Fruit fly (Drosophila melanogaster) whole organism, embryonic: ENCODE results near the gene CG2003.

Source experiments
- Aef1 ChIP-seq: fragments of 200-800 bp; sonication (Bioruptor generic); IDR thresholded peaks from 3 replicates; pipeline ENCODE4 v1.3.6; 2022; ENCODE audit warnings: missing biosample characterization, missing genetic modification characterization
- Atf-2 ChIP-seq: fragments of 200-800 bp; sonication (Bioruptor generic); optimal IDR thresholded peaks from 2 replicates; lab custom pipeline; 2016; ENCODE audit warnings: missing biosample characterization, missing genetic modification characterization
- Bteb2 ChIP-seq: fragments of 200-800 bp; sonication (Bioruptor generic); optimal IDR thresholded peaks from 2 replicates; lab custom pipeline; 2016; ENCODE audit warnings: missing biosample characterization, missing genetic modification characterization
- CG11247 ChIP-seq: fragments of 200-800 bp; sonication (Bioruptor generic); IDR thresholded peaks from 2 replicates; pipeline ENCODE4 v1.3.6; 2022; ENCODE audit warnings: missing biosample characterization, missing genetic modification characterization
- CG12659 ChIP-seq: fragments of 200-800 bp; sonication (Bioruptor generic); optimal IDR thresholded peaks from 3 replicates; lab custom pipeline; 2017; ENCODE audit warnings: mild to moderate bottlenecking, missing biosample characterization, missing genetic modification reagents, missing genetic modification characterization
- CG15269 ChIP-seq: fragments of 200-800 bp; sonication (Bioruptor generic); optimal IDR thresholded peaks from 2 replicates; lab custom pipeline; 2018; ENCODE audit warnings: missing biosample characterization, mild to moderate bottlenecking, missing genetic modification characterization, moderate library complexity
- CG16813 ChIP-seq: fragments of 200-800 bp; sonication (Bioruptor generic); IDR thresholded peaks from 3 replicates; pipeline ENCODE4 v1.3.6; 2022; ENCODE audit warnings: missing biosample characterization, missing genetic modification characterization; ENCODE audit not compliant: partially characterized antibody
- CG17385 ChIP-seq: fragments of 200-800 bp; sonication (Bioruptor generic); optimal IDR thresholded peaks from 3 replicates; lab custom pipeline; 2018; ENCODE audit warnings: missing biosample characterization, mild to moderate bottlenecking, missing genetic modification characterization
- CG2120 ChIP-seq: fragments of 200-800 bp; sonication (Bioruptor generic); optimal IDR thresholded peaks from 3 replicates; lab custom pipeline; 2016; ENCODE audit warnings: missing biosample characterization, missing genetic modification characterization
- CG2199 ChIP-seq: fragments of 200-800 bp; sonication (Bioruptor generic); IDR thresholded peaks from 3 replicates; pipeline ENCODE4 v1.3.6; 2022; ENCODE audit warnings: missing biosample characterization, missing genetic modification characterization
- CG3281 ChIP-seq: fragments of 200-800 bp; sonication (Bioruptor generic); optimal IDR thresholded peaks from 3 replicates; lab custom pipeline; 2017; ENCODE audit warnings: missing biosample characterization, mild to moderate bottlenecking, missing genetic modification characterization
- CG33557 ChIP-seq: fragments of 200-800 bp; sonication (Bioruptor generic); optimal IDR thresholded peaks from 2 replicates; lab custom pipeline; 2019; ENCODE audit warnings: missing biosample characterization, mild to moderate bottlenecking, missing genetic modification characterization, moderate library complexity
- CG5245 ChIP-seq: fragments of 200-800 bp; sonication (Bioruptor generic); optimal IDR thresholded peaks from 3 replicates; lab custom pipeline; 2016; ENCODE audit warnings: missing biosample characterization, missing genetic modification characterization
- CG6272 ChIP-seq: fragments of 200-800 bp; sonication (Bioruptor generic); IDR thresholded peaks from 2 replicates; pipeline ENCODE4 v1.3.6; 2022; ENCODE audit warnings: missing biosample characterization, missing genetic modification characterization
- CG7357 ChIP-seq: fragments of 200-800 bp; sonication (Bioruptor generic); IDR thresholded peaks from 3 replicates; pipeline ENCODE4 v1.3.6; 2022; ENCODE audit warnings: missing biosample characterization, missing genetic modification characterization
- CG9437 ChIP-seq: fragments of 200-800 bp; sonication (Bioruptor generic); optimal IDR thresholded peaks from 2 replicates; lab custom pipeline; 2018; ENCODE audit warnings: missing biosample characterization, mild to moderate bottlenecking, missing genetic modification characterization
- CG9609 ChIP-seq: fragments of 200-800 bp; sonication (Bioruptor generic); optimal IDR thresholded peaks from 3 replicates; lab custom pipeline; 2016; ENCODE audit warnings: missing biosample characterization, missing genetic modification characterization
- CG9876 ChIP-seq: fragments of 200-800 bp; sonication (Bioruptor generic); optimal IDR thresholded peaks from 2 replicates; lab custom pipeline; 2016; ENCODE audit warnings: missing biosample characterization, missing genetic modification characterization
- D ChIP-seq, 2 experiments: fragments of 200-800 bp in 1 of 2; fragments of >200 bp in 1 of 2; sonication (Bioruptor generic) in 1 of 2; optimal IDR thresholded peaks; 2 replicates in 1 of 2; 3 replicates in 1 of 2; lab custom pipeline; 2017; ENCODE audit warnings: mild to moderate bottlenecking in 1 of 2, missing biosample characterization in 1 of 2, missing genetic modification characterization in 1 of 2, missing genetic modification reagents in 1 of 2
- D19A ChIP-seq: fragments of 200-800 bp; optimal IDR thresholded peaks from 3 replicates; lab custom pipeline; 2019; ENCODE audit warnings: missing biosample characterization, mild to moderate bottlenecking, missing genetic modification characterization, moderate library complexity
- Deaf1 ChIP-seq: fragments of 200-800 bp; optimal IDR thresholded peaks from 3 replicates; lab custom pipeline; 2019; ENCODE audit warnings: missing biosample characterization, mild to moderate bottlenecking, missing genetic modification characterization, moderate library complexity
- Elba2 ChIP-seq: fragments of 200-800 bp; sonication (Bioruptor generic); optimal IDR thresholded peaks from 3 replicates; lab custom pipeline; 2016; ENCODE audit warnings: missing biosample characterization, missing genetic modification characterization
- HLHmδ ChIP-seq: fragments of 200-800 bp; sonication (Bioruptor generic); optimal IDR thresholded peaks from 2 replicates; lab custom pipeline; 2018; ENCODE audit warnings: missing biosample characterization, mild to moderate bottlenecking, missing genetic modification characterization, moderate library complexity
- Sin3A ChIP-seq: fragments of >200 bp; optimal IDR thresholded peaks from 2 replicates; lab custom pipeline; 2018
- Six4 ChIP-seq: fragments of 200-800 bp; sonication (Bioruptor generic); optimal IDR thresholded peaks from 2 replicates; lab custom pipeline; 2016; ENCODE audit warnings: missing biosample characterization, missing genetic modification characterization
- Trl ChIP-seq, 3 experiments: fragments of >200 bp in 2 of 3; fragments of 200-800 bp in 1 of 3; sonication (Bioruptor generic) in 1 of 3; optimal IDR thresholded peaks; 2 replicates in 1 of 3; 3 replicates in 2 of 3; lab custom pipeline; 2016 to 2017; ENCODE audit warnings: missing biosample characterization in 1 of 3, missing genetic modification characterization in 1 of 3
- Usf ChIP-seq: fragments of 200-800 bp; sonication (Bioruptor generic); optimal IDR thresholded peaks from 2 replicates; lab custom pipeline; 2017; ENCODE audit warnings: missing genotype, missing biosample characterization, missing genetic modification characterization
- cad ChIP-seq: fragments of >200 bp; optimal IDR thresholded peaks from 2 replicates; lab custom pipeline; 2017; ENCODE audit warnings: missing biosample characterization, missing genetic modification characterization
- cas ChIP-seq: fragments of 200-800 bp; sonication (Bioruptor generic); IDR thresholded peaks from 2 replicates; pipeline ENCODE4 v1.3.6; 2022; ENCODE audit warnings: missing biosample characterization, missing genetic modification characterization
- chif ChIP-seq, 2 experiments: fragments of 200-800 bp; sonication (Bioruptor generic); optimal IDR thresholded peaks; 3 replicates each; lab custom pipeline; 2016; ENCODE audit warnings: missing biosample characterization in 2 of 2, missing genetic modification characterization in 2 of 2
- chinmo ChIP-seq: fragments of 200-800 bp; sonication (Bioruptor generic); IDR thresholded peaks from 4 replicates; pipeline ENCODE4 v1.3.6; 2022; ENCODE audit warnings: missing biosample characterization, missing genetic modification characterization; ENCODE audit not compliant: partially characterized antibody
- chm ChIP-seq: fragments of 200-800 bp; sonication (Bioruptor generic); IDR thresholded peaks from 2 replicates; pipeline ENCODE4 v1.3.6; 2022; ENCODE audit warnings: missing biosample characterization, missing genetic modification characterization
- dmrt99B ChIP-seq: fragments of 200-800 bp; sonication (Bioruptor generic); optimal IDR thresholded peaks from 2 replicates; lab custom pipeline; 2018; ENCODE audit warnings: missing biosample characterization, mild to moderate bottlenecking, missing genetic modification characterization, moderate library complexity
- eyg ChIP-seq: fragments of 200-800 bp; sonication (Bioruptor generic); optimal IDR thresholded peaks from 3 replicates; lab custom pipeline; 2016; ENCODE audit warnings: missing biosample characterization, missing genetic modification characterization
- gem ChIP-seq: fragments of 200-800 bp; sonication (Bioruptor generic); optimal IDR thresholded peaks from 2 replicates; lab custom pipeline; 2019; ENCODE audit warnings: missing biosample characterization, mild to moderate bottlenecking, missing genetic modification characterization, moderate library complexity
- h ChIP-seq: fragments of >200 bp; optimal IDR thresholded peaks from 2 replicates; lab custom pipeline; 2017
- insv ChIP-seq, 2 experiments: fragments of 200-800 bp; sonication (Bioruptor generic); optimal IDR thresholded peaks; 3 replicates each; lab custom pipeline; 2016 to 2018; ENCODE audit warnings: missing biosample characterization in 2 of 2, missing genetic modification characterization in 2 of 2
- kay ChIP-seq: fragments of 200-800 bp; sonication (Bioruptor generic); optimal IDR thresholded peaks from 2 replicates; lab custom pipeline; 2016; ENCODE audit warnings: missing biosample characterization, missing genetic modification characterization
- lola ChIP-seq, 3 experiments: fragments of >200 bp in 2 of 3; fragments of 200-800 bp in 1 of 3; sonication (Bioruptor generic) in 1 of 3; optimal IDR thresholded peaks; 2 replicates each; lab custom pipeline; 2017 to 2019; ENCODE audit warnings: missing biosample characterization in 3 of 3, missing genetic modification characterization in 3 of 3, mild to moderate bottlenecking in 1 of 3, moderate library complexity in 1 of 3
- nerfin-1 ChIP-seq: fragments of 200-800 bp; sonication (Bioruptor generic); optimal IDR thresholded peaks from 3 replicates; lab custom pipeline; 2019; ENCODE audit warnings: missing biosample characterization, mild to moderate bottlenecking, missing genetic modification characterization, moderate library complexity
- nmo ChIP-seq: fragments of 200-800 bp; sonication (Bioruptor generic); optimal IDR thresholded peaks from 2 replicates; lab custom pipeline; 2018; ENCODE audit warnings: missing biosample characterization, mild to moderate bottlenecking, missing genetic modification characterization, moderate library complexity
- rib ChIP-seq: fragments of 200-800 bp; sonication (Bioruptor generic); IDR thresholded peaks from 2 replicates; pipeline ENCODE4 v1.3.6; 2022; ENCODE audit warnings: missing biosample characterization, missing genetic modification characterization
- sc ChIP-seq, 3 experiments: fragments of >200 bp in 2 of 3; fragments of 200-800 bp in 1 of 3; sonication (Bioruptor generic) in 1 of 3; optimal IDR thresholded peaks; 2 replicates in 2 of 3; 3 replicates in 1 of 3; lab custom pipeline; 2017; ENCODE audit warnings: mild to moderate bottlenecking in 1 of 3, missing biosample characterization in 1 of 3, missing genetic modification characterization in 1 of 3, missing genetic modification reagents in 1 of 3
- sd ChIP-seq: fragments of 200-800 bp; sonication (Bioruptor generic); optimal IDR thresholded peaks from 3 replicates; lab custom pipeline; 2018; ENCODE audit warnings: missing biosample characterization, mild to moderate bottlenecking, missing genetic modification characterization, moderate library complexity
- tio ChIP-seq: fragments of 200-800 bp; sonication (Bioruptor generic); optimal IDR thresholded peaks from 2 replicates; lab custom pipeline; 2017; ENCODE audit warnings: missing biosample characterization, missing genetic modification characterization, inconsistent platforms
- zfh1 ChIP-seq: fragments of 200-800 bp; sonication (Bioruptor generic); IDR thresholded peaks from 3 replicates; pipeline ENCODE4 v1.3.6; 2022; ENCODE audit warnings: missing biosample characterization, missing genetic modification characterization
- zfh2 ChIP-seq: fragments of 200-800 bp; sonication (Bioruptor generic); optimal IDR thresholded peaks from 2 replicates; lab custom pipeline; 2016; ENCODE audit warnings: missing biosample characterization, missing genetic modification characterization

Gene CG2003

dm6 chr3R:31937143-31937765 is 40.7 kb upstream of the CG2003 start (continued):
- TF ChIP-seq D (optimal IDR thresholded peaks at IDR 0.05; lab: Kevin White, UChicago) (peak; percentile 15), D (GFP tag; optimal IDR thresholded peaks at IDR 0.05; lab: Kevin White, UChicago) (no peak), CG9609 (GFP tag; lab: Kevin White, UChicago) (no peak), Deaf1 (tag; lab: Kevin White, UChicago) (peak; percentile 93), CG33557 (no peak), Trl (optimal IDR thresholded peaks at IDR 0.05; lab: Kevin White, UChicago) (peak in 1 of 2 experiments; percentile 38), Trl (GFP tag; optimal IDR thresholded peaks at IDR 0.05; lab: Kevin White, UChicago) (no peak), CG3281 (no peak), Elba2 (peak; percentile 63), CG11247 (GFP tag; lab: Robert Waterston, UW) (no peak), sc (optimal IDR thresholded peaks at IDR 0.05; lab: Kevin White, UChicago) (no peak), sc (GFP tag; optimal IDR thresholded peaks at IDR 0.05; lab: Kevin White, UChicago) (no peak), Sin3A (lab: Kevin White, UChicago) (no peak), gem (no peak), zfh2 (no peak), CG17385 (GFP tag; lab: Kevin White, UChicago) (no peak), zfh1 (GFP tag; lab: Robert Waterston, UW) (no peak), CG12659 (GFP tag; lab: Kevin White, UChicago) (no peak), CG5245 (GFP tag; lab: Kevin White, UChicago) (no peak), HLHmδ (GFP tag; lab: Kevin White, UChicago) (peak; percentile 2), rib (0 out of 2 replicates have a peak, but pooled peaks have one; percentile 32), chinmo (GFP tag; lab: Robert Waterston, UW) (0 out of 4 replicates have a peak, but pooled peaks have one; percentile 22), cad (GFP tag; lab: Kevin White, UChicago) (peak; percentile 43)

- TF ChIP-seq cas (GFP tag; lab: Robert Waterston, UW) = no peak
- TF ChIP-seq CG9876 (GFP tag; lab: Kevin White, UChicago) = no peak
- peak; percentile 94 for TF ChIP-seq Deaf1 (tag; lab: Kevin White, UChicago)
- no peak for TF ChIP-seq dmrt99B (tag; lab: Kevin White, UChicago)
- TF ChIP-seq Usf (GFP tag; lab: Kevin White, UChicago) = no peak
- no peak for TF ChIP-seq Bteb2
- TF ChIP-seq nmo = no peak
- no peak for TF ChIP-seq CG33557
- TF ChIP-seq tio (GFP tag; lab: Kevin White, UChicago) = no peak
- TF ChIP-seq CG16813 = no peak
- no peak for TF ChIP-seq D19A (tag; lab: Kevin White, UChicago)
- no peak for TF ChIP-seq Six4
- no peak for TF ChIP-seq CG7357
- no peak for TF ChIP-seq CG9437 (GFP tag; lab: Kevin White, UChicago)
- TF ChIP-seq Atf-2 (GFP tag; lab: Kevin White, UChicago) = no peak
- TF ChIP-seq CG6272 (GFP tag; lab: Robert Waterston, UW) = no peak
- TF ChIP-seq kay = no peak
- peak; percentile 89 for TF ChIP-seq nerfin-1 (tag; lab: Kevin White, UChicago)
- TF ChIP-seq insv (GFP tag; optimal IDR thresholded peaks at IDR 0.05; lab: Kevin White, UChicago) = no peak
- no peak for TF ChIP-seq Aef1
- TF ChIP-seq h (lab: Kevin White, UChicago) = no peak
- no peak for TF ChIP-seq CG2120 (GFP tag; lab: Kevin White, UChicago)
- TF ChIP-seq lola (GFP tag; optimal IDR thresholded peaks at IDR 0.05; lab: Kevin White, UChicago) = no peak
- no peak for TF ChIP-seq CG15269
- TF ChIP-seq sd (tag; lab: Kevin White, UChicago) = peak; percentile 39
- TF ChIP-seq chm = peak; percentile 9; the same call in 1 of the 2 replicates
- TF ChIP-seq CG2199 (GFP tag; lab: Robert Waterston, UW) = 0 out of 3 replicates have a peak, but pooled peaks have one; percentile 37
- no peak for TF ChIP-seq chif (GFP tag; optimal IDR thresholded peaks at IDR 0.05; lab: Kevin White, UChicago)
- no peak for TF ChIP-seq eyg (GFP tag; lab: Kevin White, UChicago)
Measured at dm6 chr3R:31937874-31938617, 39.9 kb upstream of the CG2003 start.
